Worm (Caenorhabditis elegans): ENCODE results near the gene R07A4.4.

Gene R07A4.4

ce11 chrX:10792435-10792834 lies 34.9 kb upstream of the R07A4.4 start, which contains the start of gene vap-2:
vap-2 (minus strand) TSS chrX:10792535.
- TF ChIP-seq nhr-6 (tag; optimal IDR thresholded peaks at IDR 0.05) = no peak

- TF ChIP-seq nhr-102 (tag; optimal IDR thresholded peaks at IDR 0.05) (no peak), dmd-8 (GFP tag; IDR thresholded peaks at IDR 0.05) (no peak), ctbp-1 (GFP tag; IDR thresholded peaks at IDR 0.05) (no peak), lin-29 (GFP tag; IDR thresholded peaks at IDR 0.05) (no peak), mep-1 (tag; optimal IDR thresholded peaks at IDR 0.05) (no peak)
Measured at ce11 chrX:10787203-10787602, 29.7 kb upstream of the R07A4.4 start, which contains the start of gene ttr-14. ttr-14 (plus strand) TSS chrX:10787503.

- TF ChIP-seq dmd-8 (GFP tag; IDR thresholded peaks at IDR 0.05) = no peak
- TF ChIP-seq D1046.2 (GFP tag; IDR thresholded peaks at IDR 0.05) = no peak
- TF ChIP-seq madf-5 (GFP tag; IDR thresholded peaks at IDR 0.05) = no peak
- no peak for TF ChIP-seq fos-1 (tag; optimal IDR thresholded peaks at IDR 0.05)
- no peak for TF ChIP-seq ctbp-1 (GFP tag; IDR thresholded peaks at IDR 0.05)
- no peak for TF ChIP-seq zip-2 (tag; optimal IDR thresholded peaks at IDR 0.05)
- no peak for TF ChIP-seq F37D6.2 (tag; optimal IDR thresholded peaks at IDR 0.05)
- TF ChIP-seq T26A8.4 (GFP tag; IDR thresholded peaks at IDR 0.05) = no peak
- no peak for TF ChIP-seq hif-1 (tag; optimal IDR thresholded peaks at IDR 0.05)
- no peak for TF ChIP-seq nhr-10 (tag; optimal IDR thresholded peaks at IDR 0.05)
- no peak for TF ChIP-seq dmd-6 (GFP tag; IDR thresholded peaks at IDR 0.05)
Measured at ce11 chrX:10783822-10784221, 26.3 kb upstream of the R07A4.4 start, which contains the start of gene clc-4. clc-4 (minus strand) TSS chrX:10783922.

ce11 chrX:10780542-10781266 lies 23.2 kb upstream of the R07A4.4 start:
- TF ChIP-seq mxl-3 (GFP tag; optimal IDR thresholded peaks at IDR 0.05) (no peak), unc-39 (tag; optimal IDR thresholded peaks at IDR 0.05) (no peak), nhr-28 (tag; optimal IDR thresholded peaks at IDR 0.05) (peak; percentile 40), lin-13 (GFP tag; optimal IDR thresholded peaks at IDR 0.05) (no peak), madf-5 (GFP tag; IDR thresholded peaks at IDR 0.05) (no peak), unc-130 (GFP tag; optimal IDR thresholded peaks at IDR 0.05) (no peak), T20F7.1 (GFP tag; optimal IDR thresholded peaks at IDR 0.05) (no peak), hlh-11 (tag; optimal IDR thresholded peaks at IDR 0.05) (peak; percentile 52), daf-16 (GFP tag; optimal IDR thresholded peaks at IDR 0.05) (no peak), daf-16 (tag; optimal IDR thresholded peaks at IDR 0.05) (peak; percentile 50), spr-3 (GFP tag; optimal IDR thresholded peaks at IDR 0.05) (no peak), mep-1 (tag; optimal IDR thresholded peaks at IDR 0.05) (peak; percentile 3), mdt-29 (GFP tag; IDR thresholded peaks at IDR 0.05) (no peak), aha-1 (tag) (peak; percentile 92), F49E8.2 (tag; optimal IDR thresholded peaks at IDR 0.05; ENCODE audit: borderline replicate concordance) (no peak), hlh-30 (tag; optimal IDR thresholded peaks at IDR 0.05; ENCODE audit: insufficient read depth) (peak; percentile 63), madf-9 (GFP tag; conservative IDR thresholded peaks at IDR 0.05) (no peak), ztf-7 (tag; optimal IDR thresholded peaks at IDR 0.05) (no peak), ceh-28 (tag; optimal IDR thresholded peaks at IDR 0.05) (no peak), R02D3.7 (tag; optimal IDR thresholded peaks at IDR 0.05) (no peak), saeg-2 (GFP tag; IDR thresholded peaks at IDR 0.05) (0 out of 2 replicates have a peak, but pooled peaks have one; percentile 44), nhr-111 (GFP tag; optimal IDR thresholded peaks at IDR 0.05) (peak; percentile 16), nhr-77 (tag; optimal IDR thresholded peaks at IDR 0.05) (no peak), zag-1 (tag; optimal IDR thresholded peaks at IDR 0.05) (no peak), rbr-2 (tag; optimal IDR thresholded peaks at IDR 0.05) (peak; percentile 3), set-16 (GFP tag; IDR thresholded peaks at IDR 0.05) (peak; percentile 60), egl-43 (GFP tag; IDR thresholded peaks at IDR 0.05) (peak; percentile 71), mxl-2 (GFP tag; conservative IDR thresholded peaks at IDR 0.05) (no peak), dve-1 (tag; optimal IDR thresholded peaks at IDR 0.05; ENCODE audit: insufficient read depth) (peak; percentile 56), F10B5.3 (tag; optimal IDR thresholded peaks at IDR 0.05) (no peak), daf-12 (tag; optimal IDR thresholded peaks at IDR 0.05) (no peak), mes-2 (tag; optimal IDR thresholded peaks at IDR 0.05; ENCODE audit: poor library complexity, severe bottlenecking) (peak; percentile 2)
